Worm (Caenorhabditis elegans): Measurements from ENCODE around the gene R10E11.9.

R10E11.9 gene

DNA sequence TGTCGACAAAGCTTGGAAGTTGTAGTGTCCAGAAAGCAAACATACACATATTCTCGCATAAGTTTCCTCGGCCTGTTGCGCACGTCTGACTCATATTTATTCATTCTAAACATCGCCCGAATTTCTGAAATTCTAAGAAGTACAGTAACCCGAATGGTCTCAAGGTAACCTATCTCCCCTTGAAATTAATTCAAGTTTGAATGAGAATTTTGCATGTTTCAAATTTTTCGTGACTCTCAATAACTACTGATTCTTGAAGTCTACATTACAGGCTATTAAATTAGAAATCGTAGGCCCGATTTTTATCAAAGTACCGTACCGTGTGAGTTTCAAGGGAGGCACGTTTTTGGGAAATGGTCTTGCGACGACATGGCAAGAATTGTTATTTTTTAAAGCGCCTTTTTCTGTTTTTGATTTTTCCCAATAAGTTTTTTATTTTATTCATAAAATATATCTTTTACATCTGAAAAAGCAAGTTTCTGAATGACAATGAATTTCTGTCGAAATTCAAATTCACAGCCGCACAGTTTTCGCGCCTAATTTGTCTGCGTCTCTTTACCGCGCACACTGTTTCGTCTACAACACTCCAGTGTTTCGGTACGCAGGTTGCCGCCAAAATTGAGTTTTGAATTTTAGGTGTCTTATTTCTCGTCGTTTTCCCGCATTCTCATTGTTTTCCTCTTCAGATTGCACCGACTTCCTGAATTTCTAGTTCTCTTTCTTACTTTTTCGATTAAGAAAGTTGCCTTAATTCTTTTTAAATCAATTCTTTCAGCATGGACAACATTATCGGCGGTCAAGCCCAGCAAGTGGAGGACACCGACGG, at the start of gene R10E11.9, which contains the start of gene mcm-6:
TSS of gene R10E11.9 (minus strand) at position 51 of the 826 bp plus-strand sequence.
TSS of gene mcm-6 (plus strand) at position 776 of the 826 bp plus-strand sequence.
- TF ChIP-seq pha-4 (tag; optimal IDR thresholded peaks at IDR 0.05) (peak; percentile 11), nhr-28 (tag; optimal IDR thresholded peaks at IDR 0.05) (no peak)

DNA sequence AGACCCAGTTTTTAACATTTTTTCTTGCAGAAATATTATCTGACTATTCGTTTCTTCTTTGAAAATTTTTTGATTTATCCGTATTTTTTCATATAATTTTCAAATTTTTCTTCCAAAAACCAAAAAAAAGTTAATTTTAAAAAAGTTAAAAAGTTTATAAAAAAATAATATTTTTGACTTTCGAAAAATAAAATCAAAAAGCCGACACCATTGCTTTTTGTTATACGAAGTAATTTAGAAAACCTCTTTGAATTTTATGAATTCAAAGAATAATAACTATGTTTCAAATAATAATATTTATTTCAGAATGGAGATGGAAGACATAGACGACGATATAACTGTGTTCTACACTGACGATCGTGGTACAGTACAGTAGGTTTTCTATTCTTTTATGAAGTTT, 41.4 kb upstream of the R10E11.9 start, which contains the start of gene K11H3.8:
TSS of gene K11H3.8 (plus strand) at position 301 of the 400 bp plus-strand sequence.
- TF ChIP-seq blmp-1 (tag; optimal IDR thresholded peaks at IDR 0.05) = no peak
- TF ChIP-seq bed-3 (GFP tag; optimal IDR thresholded peaks at IDR 0.05) = no peak
- no peak for TF ChIP-seq nhr-237 (tag; optimal IDR thresholded peaks at IDR 0.05)
- TF ChIP-seq ceh-83 (GFP tag; optimal IDR thresholded peaks at IDR 0.05) = no peak
- no peak for TF ChIP-seq ces-1 (GFP tag; optimal IDR thresholded peaks at IDR 0.05)
- TF ChIP-seq flh-1 (GFP tag; optimal IDR thresholded peaks at IDR 0.05) = no peak
- no peak for TF ChIP-seq nhr-12 (tag; optimal IDR thresholded peaks at IDR 0.05)
- no peak for TF ChIP-seq nhr-28 (tag; optimal IDR thresholded peaks at IDR 0.05)
- TF ChIP-seq sem-2 (GFP tag; optimal IDR thresholded peaks at IDR 0.05) = no peak
- TF ChIP-seq unc-39 (tag; optimal IDR thresholded peaks at IDR 0.05) = no peak
- no peak for TF ChIP-seq elt-3 (tag; optimal IDR thresholded peaks at IDR 0.05)
- TF ChIP-seq drap-1 (GFP tag; optimal IDR thresholded peaks at IDR 0.05) = no peak
- TF ChIP-seq sptf-1 (tag; optimal IDR thresholded peaks at IDR 0.05) = no peak
- no peak for TF ChIP-seq tbx-8 (GFP tag; optimal IDR thresholded peaks at IDR 0.05)

DNA sequence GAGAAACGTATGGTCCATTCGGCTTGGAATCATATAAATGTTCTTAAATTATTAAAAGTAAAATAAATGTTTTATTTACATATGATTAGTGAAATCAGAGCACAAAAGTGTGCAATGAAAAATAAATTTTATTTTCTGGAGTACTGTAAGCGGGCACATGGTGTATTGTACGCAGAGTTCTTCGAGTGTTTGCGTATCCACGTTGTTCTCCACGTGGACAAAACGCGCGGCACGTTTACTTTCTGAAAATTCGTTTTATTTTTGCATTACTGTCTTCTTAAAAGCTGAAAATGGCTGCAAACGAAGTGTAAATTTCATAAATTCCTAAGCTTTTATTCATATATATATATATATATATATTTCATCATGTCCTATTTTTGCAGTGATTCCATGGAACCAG, 39.1 kb upstream of the R10E11.9 start:
- TF ChIP-seq ceh-43 (GFP tag; optimal IDR thresholded peaks at IDR 0.05) = no peak
- no peak for TF ChIP-seq lin-32 (GFP tag; optimal IDR thresholded peaks at IDR 0.05)
- TF ChIP-seq sem-2 (GFP tag; optimal IDR thresholded peaks at IDR 0.05) = no peak
- no peak for TF ChIP-seq mep-1 (tag; optimal IDR thresholded peaks at IDR 0.05)
- no peak for TF ChIP-seq unc-39 (tag; optimal IDR thresholded peaks at IDR 0.05)

DNA sequence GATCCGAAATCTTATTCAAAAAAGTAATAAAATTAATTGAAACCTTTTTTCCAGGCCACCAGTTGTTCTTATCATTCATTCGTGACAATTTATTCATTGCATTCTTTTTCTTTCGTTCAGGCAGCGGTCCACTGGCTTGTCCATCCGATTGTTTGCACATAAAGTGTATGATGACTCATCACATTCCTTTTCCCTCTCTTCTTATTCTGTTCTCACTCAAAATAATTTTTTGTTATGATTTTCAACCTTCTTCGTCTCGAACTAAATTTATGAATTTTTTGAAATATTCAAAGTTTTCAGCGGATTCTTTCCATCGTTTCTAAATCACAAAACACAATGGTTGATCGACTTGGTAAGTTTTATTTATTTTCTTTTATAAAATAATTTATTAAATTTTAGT, 37.1 kb upstream of the R10E11.9 start, which contains the start of gene ZK632.12:
TSS of gene ZK632.12 (plus strand) at position 301 of the 400 bp plus-strand sequence.
- TF ChIP-seq M03D4.4 (tag; optimal IDR thresholded peaks at IDR 0.05) = no peak
- no peak for TF ChIP-seq nhr-76 (tag; optimal IDR thresholded peaks at IDR 0.05)
- no peak for TF ChIP-seq snpc-4 (tag; optimal IDR thresholded peaks at IDR 0.05)

DNA sequence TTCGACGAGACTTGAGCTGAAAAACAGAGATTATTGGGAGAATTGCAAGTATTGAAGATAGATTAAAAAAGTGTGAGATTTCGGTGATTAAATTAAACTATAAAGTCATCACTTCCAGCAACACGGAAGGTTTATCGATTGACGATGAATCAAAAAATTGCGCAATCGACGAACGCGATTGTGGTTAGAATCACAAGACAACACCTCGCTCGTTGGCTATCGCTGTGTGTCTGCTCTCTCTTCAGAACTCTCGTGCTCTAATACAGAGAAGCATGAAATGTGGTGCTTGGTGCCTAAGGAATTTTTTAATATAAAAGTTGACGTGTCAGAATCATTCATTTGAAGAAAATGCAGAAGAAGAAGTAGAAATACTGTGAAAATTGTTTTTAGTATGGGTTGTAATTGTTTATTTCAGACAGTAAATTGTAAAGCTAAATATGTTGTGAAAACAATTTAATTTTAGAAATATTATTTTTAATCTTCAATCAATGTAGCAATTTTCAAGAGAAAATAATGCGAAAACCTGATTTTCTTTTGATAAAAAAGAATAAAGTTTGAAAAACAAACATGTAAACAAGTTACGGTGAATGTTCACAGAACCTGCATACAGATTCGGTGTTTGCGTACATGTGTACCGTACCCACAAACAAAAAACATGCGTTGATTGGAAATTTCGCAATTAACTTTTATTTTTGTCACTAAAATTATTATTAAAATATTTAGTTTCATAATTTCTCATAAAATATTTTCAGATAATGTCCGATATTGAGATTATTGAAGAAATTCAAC, 33.9 kb upstream of the R10E11.9 start, which contains the start of the genes ZK632.10 and ZK632.11:
TSS of gene ZK632.10 (minus strand) at position 560 of the 789 bp plus-strand sequence.
TSS of gene ZK632.11 (plus strand) at position 753 of the 789 bp plus-strand sequence.
- TF ChIP-seq nhr-12 (tag; optimal IDR thresholded peaks at IDR 0.05) (no peak), mep-1 (tag; optimal IDR thresholded peaks at IDR 0.05) (peak; percentile 4), zip-8 (tag; optimal IDR thresholded peaks at IDR 0.05) (peak; percentile 38), pha-4 (tag; optimal IDR thresholded peaks at IDR 0.05) (peak; percentile 76), lsy-2 (tag; optimal IDR thresholded peaks at IDR 0.05) (peak; percentile 96), ceh-43 (GFP tag; optimal IDR thresholded peaks at IDR 0.05) (no peak), unc-120 (tag; optimal IDR thresholded peaks at IDR 0.05; ENCODE audit: poor library complexity, severe bottlenecking) (no peak), ces-1 (GFP tag; optimal IDR thresholded peaks at IDR 0.05) (peak; percentile 61), elt-1 (tag; optimal IDR thresholded peaks at IDR 0.05; ENCODE audit: borderline replicate concordance, insufficient read depth) (no peak), unc-62 (GFP tag; optimal IDR thresholded peaks at IDR 0.05) (no peak), mab-5 (tag; optimal IDR thresholded peaks at IDR 0.05) (no peak), nhr-237 (tag; optimal IDR thresholded peaks at IDR 0.05) (peak; percentile 9)

DNA sequence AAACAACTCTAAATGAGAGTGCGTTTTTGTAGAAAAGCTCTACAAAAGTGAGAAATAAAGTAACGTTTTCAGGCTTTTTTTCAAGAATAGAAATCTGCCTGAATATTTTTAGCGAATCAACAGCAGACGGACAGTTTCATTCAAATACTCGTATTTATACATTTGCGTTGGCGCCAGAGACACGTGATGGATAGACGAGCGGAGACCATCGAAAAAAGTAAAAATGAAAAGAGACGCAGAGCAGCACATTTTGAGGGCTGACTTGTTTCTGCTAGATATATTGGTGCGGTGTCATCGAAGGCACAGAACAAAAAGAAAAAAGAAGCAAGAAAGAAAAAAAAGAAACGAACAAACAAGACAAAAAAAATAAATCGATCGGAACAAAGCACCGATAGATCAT, 32.6 kb upstream of the R10E11.9 start:
- TF ChIP-seq mep-1 (tag; optimal IDR thresholded peaks at IDR 0.05) (peak; percentile 3), ceh-39 (tag; optimal IDR thresholded peaks at IDR 0.05) (no peak)
